Worm (Caenorhabditis elegans) whole organism, L4/young adult: Measurements from ENCODE around the gene phlp-2.
A peak's percentile ranks its signal among the peaks of the same experiment; 100 is the strongest.

Experiments used
- dao-5 ChIP-seq: sonication (generic microtip); optimal IDR thresholded peaks from 2 replicates; lab custom pipeline; 2016; ENCODE audit warnings: missing genotype, missing genetic modification characterization, moderate library complexity, missing compliant biosample characterization
- him-1 ChIP-seq: sonication (generic microtip); optimal IDR thresholded peaks from 2 replicates; lab custom pipeline; 2016; ENCODE audit warnings: missing genotype, missing genetic modification reagents, missing genetic modification characterization, missing compliant biosample characterization

DNA sequence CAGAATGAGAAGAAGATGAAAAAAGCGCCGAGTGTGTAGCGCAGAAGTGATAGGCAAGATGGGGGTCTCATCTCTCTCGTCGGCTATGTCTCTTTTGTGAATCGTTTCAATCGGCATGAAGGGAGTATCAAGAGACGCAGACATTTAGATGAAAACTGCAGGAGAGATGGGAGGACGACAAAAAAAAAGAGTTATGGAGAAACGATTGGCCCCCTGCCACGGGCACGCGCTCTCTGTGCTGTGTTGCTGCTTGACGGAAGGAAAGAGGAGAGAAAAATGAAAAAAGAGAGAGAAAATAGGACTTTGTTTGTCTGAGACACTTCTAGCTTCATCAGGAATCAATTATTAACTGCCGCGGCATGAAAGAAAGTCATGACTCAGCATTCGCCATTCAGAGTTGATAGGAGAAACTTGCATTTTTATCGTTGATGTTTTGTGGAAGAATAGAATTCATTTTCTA lies 14.4 kb downstream of the phlp-2 start:
- TF ChIP-seq him-1 (tag; lab: Kevin White, UChicago) (peak; percentile 71), dao-5 (tag; lab: Kevin White, UChicago) (no peak)
